Worm (Caenorhabditis elegans) whole organism, mixed stage, embryonic: ENCODE data around the gene W08E12.6.

Source experiments
- M03D4.4 ChIP-seq: sonication (generic microtip); optimal IDR thresholded peaks from 2 replicates; lab custom pipeline; 2017; ENCODE audit warnings: mild to moderate bottlenecking, missing genetic modification characterization, missing compliant biosample characterization
- ceh-39 ChIP-seq: fragments of 150-350 bp; optimal IDR thresholded peaks from 2 replicates; lab custom pipeline; 2014; ENCODE audit warnings: missing biosample characterization, missing genetic modification characterization
- cnd-1 ChIP-seq: fragments of 200-800 bp; sonication (Bioruptor generic); optimal IDR thresholded peaks from 2 replicates; lab custom pipeline; 2018; ENCODE audit warnings: mild to moderate bottlenecking, missing genetic modification characterization, missing compliant biosample characterization
- drap-1 ChIP-seq: fragments of 200-800 bp; sonication (Bioruptor generic); optimal IDR thresholded peaks from 3 replicates; lab custom pipeline; 2018; ENCODE audit warnings: mild to moderate bottlenecking, missing genetic modification characterization, missing compliant biosample characterization
- elt-3 ChIP-seq: fragments of 150-350 bp; optimal IDR thresholded peaks from 2 replicates; lab custom pipeline; 2014; ENCODE audit warnings: missing biosample characterization, missing genetic modification characterization
- flh-1 ChIP-seq: fragments of 200-800 bp; sonication (Bioruptor generic); optimal IDR thresholded peaks from 2 replicates; lab custom pipeline; 2018; ENCODE audit warnings: mild to moderate bottlenecking, missing genetic modification characterization, moderate library complexity, missing compliant biosample characterization
- ham-2 ChIP-seq: fragments of 200-800 bp; sonication (Bioruptor generic); optimal IDR thresholded peaks from 2 replicates; lab custom pipeline; 2018; ENCODE audit warnings: mild to moderate bottlenecking, missing genetic modification characterization, missing compliant biosample characterization
- hlh-1 ChIP-seq: fragments of 150-350 bp; optimal IDR thresholded peaks from 2 replicates; lab custom pipeline; 2014; ENCODE audit warnings: missing biosample characterization, missing genetic modification reagents, missing genetic modification characterization
- lin-13 ChIP-seq: fragments of 150-350 bp; optimal IDR thresholded peaks from 2 replicates; lab custom pipeline; 2014; ENCODE audit warnings: missing biosample characterization, missing genetic modification characterization
- lsy-2 ChIP-seq: fragments of 150-350 bp; optimal IDR thresholded peaks from 2 replicates; lab custom pipeline; 2014; ENCODE audit warnings: missing biosample characterization, missing genetic modification characterization
- mab-5 ChIP-seq: fragments of 150-350 bp; optimal IDR thresholded peaks from 2 replicates; lab custom pipeline; 2014; ENCODE audit warnings: missing biosample characterization, missing genetic modification characterization
- mep-1 ChIP-seq: fragments of 150-350 bp; optimal IDR thresholded peaks from 2 replicates; lab custom pipeline; 2017; ENCODE audit warnings: missing biosample characterization, missing genetic modification reagents, missing genetic modification characterization, inconsistent platforms
- mls-2 ChIP-seq: sonication (generic microtip); optimal IDR thresholded peaks from 2 replicates; lab custom pipeline; 2016; ENCODE audit warnings: mild to moderate bottlenecking, missing genetic modification characterization, moderate library complexity, missing compliant biosample characterization
- nhr-12 ChIP-seq: fragments of 150-350 bp; optimal IDR thresholded peaks from 2 replicates; lab custom pipeline; 2014; ENCODE audit warnings: missing biosample characterization, missing genetic modification characterization
- nhr-2 ChIP-seq: fragments of 150-350 bp; optimal IDR thresholded peaks from 2 replicates; lab custom pipeline; 2014; ENCODE audit warnings: missing biosample characterization, missing genetic modification characterization
- nhr-28 ChIP-seq: fragments of 150-350 bp; optimal IDR thresholded peaks from 2 replicates; lab custom pipeline; 2014; ENCODE audit warnings: missing biosample characterization, missing genetic modification characterization
- nhr-76 ChIP-seq: sonication (generic microtip); optimal IDR thresholded peaks from 2 replicates; lab custom pipeline; 2017; ENCODE audit warnings: missing biosample characterization, missing genetic modification characterization
- sem-2 ChIP-seq: fragments of 200-800 bp; sonication (Bioruptor generic); optimal IDR thresholded peaks from 2 replicates; lab custom pipeline; 2018; ENCODE audit warnings: mild to moderate bottlenecking, missing genetic modification characterization, missing compliant biosample characterization
- snpc-4 ChIP-seq: fragments of 150-350 bp; optimal IDR thresholded peaks from 2 replicates; lab custom pipeline; 2014; ENCODE audit warnings: missing biosample characterization, missing genetic modification characterization
- unc-120 ChIP-seq: sonication (generic microtip); optimal IDR thresholded peaks from 2 replicates; lab custom pipeline; 2017; ENCODE audit warnings: missing genetic modification characterization, missing compliant biosample characterization; ENCODE audit not compliant: poor library complexity, severe bottlenecking
- unc-39 ChIP-seq: fragments of 150-350 bp; optimal IDR thresholded peaks from 2 replicates; lab custom pipeline; 2014; ENCODE audit warnings: missing biosample characterization, missing genetic modification characterization
- unc-62 ChIP-seq: fragments of 150-350 bp; optimal IDR thresholded peaks from 2 replicates; lab custom pipeline; 2014; ENCODE audit warnings: missing biosample characterization, missing genetic modification reagents, missing genetic modification characterization
- zip-8 ChIP-seq: fragments of 150-350 bp; optimal IDR thresholded peaks from 2 replicates; lab custom pipeline; 2014; ENCODE audit warnings: missing biosample characterization, missing genetic modification characterization

Gene W08E12.6

DNA sequence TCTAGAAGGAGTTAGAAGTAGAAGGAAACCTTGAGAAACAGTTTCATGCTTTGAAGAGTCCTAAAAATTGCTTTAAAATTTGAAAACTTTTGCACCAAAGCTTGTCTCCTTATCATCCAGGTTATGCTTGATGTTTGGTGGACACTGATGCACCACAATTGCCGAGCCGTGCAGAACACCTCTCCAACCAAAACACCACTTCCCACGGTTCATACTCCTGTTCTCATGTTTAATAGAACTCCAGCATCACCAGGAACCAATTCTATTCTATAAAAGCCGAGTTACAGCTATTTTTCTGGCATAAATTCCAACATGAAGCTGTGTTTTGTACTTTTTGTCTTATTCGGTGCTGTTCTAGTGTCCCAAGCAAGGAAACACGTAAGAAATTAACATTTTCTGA is 42.8 kb downstream of the W08E12.6 start, which contains the start of gene F42A6.2:
TSS of gene F42A6.2 (plus strand) at position 301 of the 400 bp plus-strand sequence.
- TF ChIP-seq ceh-39 (tag; lab: Kevin White, UChicago) (no peak), zip-8 (tag; lab: Kevin White, UChicago) (no peak), flh-1 (GFP tag; lab: Kevin White, UChicago) (no peak), lin-13 (tag; lab: Kevin White, UChicago) (no peak), ham-2 (GFP tag; lab: Kevin White, UChicago) (no peak), mep-1 (tag; lab: Kevin White, UChicago) (no peak), unc-39 (no peak), unc-62 (no peak), nhr-76 (tag; lab: Kevin White, UChicago) (no peak), nhr-12 (tag; lab: Kevin White, UChicago) (no peak)

DNA sequence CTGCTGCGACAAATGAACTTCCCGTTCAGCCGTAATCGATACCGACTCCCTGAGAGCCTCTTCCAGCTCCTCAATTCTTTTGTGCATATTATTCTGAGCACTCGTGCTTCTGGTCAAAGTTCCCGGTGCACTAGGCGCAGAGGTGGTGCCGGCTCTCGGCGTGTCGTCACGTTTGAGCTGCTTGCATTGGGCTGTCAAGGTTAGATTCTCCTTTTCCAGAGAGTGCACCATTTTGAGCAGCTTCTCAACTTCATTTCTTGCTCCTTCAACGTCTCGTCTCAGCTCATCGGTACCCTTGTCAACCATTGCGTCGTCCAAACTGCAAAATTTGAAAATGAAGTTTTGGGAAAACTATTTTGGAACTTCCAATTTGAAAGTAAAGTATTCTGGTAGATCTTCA is 47.1 kb downstream of the W08E12.6 start:
- TF ChIP-seq mls-2 (tag; lab: Kevin White, UChicago), result no peak

DNA sequence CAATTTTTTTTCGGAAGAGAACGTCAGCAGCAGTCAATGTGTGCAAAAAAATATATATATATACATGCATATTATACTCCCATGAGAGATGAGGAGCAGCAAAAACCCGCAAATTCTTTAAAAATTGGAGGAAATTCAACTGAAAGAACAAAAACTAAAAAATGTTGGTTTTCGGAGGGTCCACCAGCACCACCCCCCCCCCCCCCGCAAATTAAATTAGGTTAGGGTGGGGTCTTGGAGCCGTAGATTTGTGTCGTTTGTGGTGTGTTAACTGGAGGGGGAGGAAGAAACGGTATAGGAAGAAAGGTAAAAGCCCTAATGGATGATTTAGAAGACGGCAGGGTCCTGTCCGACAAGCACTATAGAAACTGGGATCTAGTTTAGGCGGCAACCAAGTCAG is 49.9 kb downstream of the W08E12.6 start:
- TF ChIP-seq nhr-2 (no peak), nhr-28 (tag; lab: Kevin White, UChicago) (no peak), elt-3 (tag; lab: Kevin White, UChicago) (no peak), unc-62 (no peak), sem-2 (GFP tag; lab: Kevin White, UChicago) (no peak), drap-1 (GFP tag; lab: Kevin White, UChicago) (no peak), lsy-2 (tag; lab: Kevin White, UChicago) (no peak), hlh-1 (tag; lab: Kevin White, UChicago) (no peak), snpc-4 (tag; lab: Kevin White, UChicago) (no peak), cnd-1 (tag; lab: Kevin White, UChicago) (no peak), mab-5 (tag; lab: Kevin White, UChicago) (no peak), flh-1 (GFP tag; lab: Kevin White, UChicago) (no peak), unc-120 (tag; lab: Kevin White, UChicago) (no peak), zip-8 (tag; lab: Kevin White, UChicago) (no peak), M03D4.4 (tag; lab: Kevin White, UChicago) (no peak)
